Worm (Caenorhabditis elegans): ENCODE data around the gene acdh-6.

acdh-6 gene

DNA sequence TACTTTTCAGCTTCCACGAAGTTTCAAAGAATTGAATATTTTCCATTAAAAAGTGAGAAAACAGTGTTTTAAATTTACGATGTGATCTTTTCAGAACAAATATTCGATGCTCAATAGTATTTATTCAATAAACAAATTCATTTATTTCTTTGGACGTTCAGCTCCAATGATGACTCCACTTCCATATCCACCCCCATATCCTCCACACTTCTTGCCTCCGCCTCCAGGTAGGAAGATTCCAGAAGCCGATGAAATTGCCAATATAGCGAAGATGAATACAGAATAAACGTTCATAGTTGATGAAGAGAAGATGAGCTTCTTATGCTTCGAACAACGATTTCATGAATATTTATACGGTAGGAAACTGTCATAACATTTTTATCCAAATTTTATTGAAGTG is 28.3 kb downstream of the acdh-6 start, which contains the start of gene fip-3 (continued):
- TF ChIP-seq rpc-1 (optimal IDR thresholded peaks at IDR 0.05) (no peak), rpc-1 (tag; optimal IDR thresholded peaks at IDR 0.05) (no peak), cebp-1 (GFP tag; IDR thresholded peaks at IDR 0.05) (no peak), cebp-1 (tag; optimal IDR thresholded peaks at IDR 0.05) (no peak), lsy-27 (tag; optimal IDR thresholded peaks at IDR 0.05; ENCODE audit: borderline replicate concordance, insufficient read depth) (no peak), lir-1 (GFP tag; conservative IDR thresholded peaks at IDR 0.05) (no peak), attf-3 (GFP tag; conservative IDR thresholded peaks at IDR 0.05) (no peak)

DNA sequence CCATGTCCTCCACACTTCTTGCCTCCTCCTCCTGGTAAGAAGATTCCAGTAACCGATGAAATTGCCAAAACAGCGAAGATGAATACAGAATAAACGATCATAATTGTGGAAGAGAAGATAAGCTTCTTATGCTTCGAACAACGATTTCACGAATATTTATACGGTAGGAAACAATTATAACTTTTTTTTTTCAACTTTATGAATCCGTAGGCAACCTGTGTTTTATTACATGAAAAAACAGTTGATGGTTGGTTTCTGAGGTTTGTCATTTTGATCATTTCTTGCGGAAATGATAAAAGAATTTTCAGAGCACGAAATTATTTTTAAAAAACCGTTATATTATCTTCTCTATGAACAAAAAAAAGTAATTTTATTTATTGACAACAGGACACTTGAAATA is 29.9 kb downstream of the acdh-6 start, which contains the start of gene fipr-16:
Gene fipr-16, minus strand, starts transcription at position 101 of the 400 bp plus-strand sequence.
- TF ChIP-seq nfya-2 (GFP tag; IDR thresholded peaks at IDR 0.05) (no peak), F37B4.10 (GFP tag; IDR thresholded peaks at IDR 0.05) (no peak), tbx-9 (tag; optimal IDR thresholded peaks at IDR 0.05; ENCODE audit: borderline replicate concordance) (no peak), rcor-1 (GFP tag; IDR thresholded peaks at IDR 0.05) (no peak), F22D6.2 (tag; optimal IDR thresholded peaks at IDR 0.05) (no peak), ceh-27 (GFP tag; optimal IDR thresholded peaks at IDR 0.05) (no peak), zim-3 (tag; optimal IDR thresholded peaks at IDR 0.05) (no peak), snpc-4 (GFP tag; optimal IDR thresholded peaks at IDR 0.05) (no peak), snpc-4 (tag; optimal IDR thresholded peaks at IDR 0.05) (no peak), let-526 (GFP tag; IDR thresholded peaks at IDR 0.05) (no peak), sdz-38 (tag; optimal IDR thresholded peaks at IDR 0.05) (no peak), athp-1 (tag; optimal IDR thresholded peaks at IDR 0.05) (no peak), ztf-6 (GFP tag; IDR thresholded peaks at IDR 0.05) (no peak), ceh-58 (GFP tag; IDR thresholded peaks at IDR 0.05) (no peak), T26A5.8 (tag; optimal IDR thresholded peaks at IDR 0.05) (no peak), hsf-1 (GFP tag; IDR thresholded peaks at IDR 0.05) (no peak), C17E4.6 (GFP tag; IDR thresholded peaks at IDR 0.05) (no peak), D2030.7 (GFP tag; IDR thresholded peaks at IDR 0.05) (no peak), snpc-1.1 (tag; optimal IDR thresholded peaks at IDR 0.05; ENCODE audit: insufficient read depth) (no peak)

DNA sequence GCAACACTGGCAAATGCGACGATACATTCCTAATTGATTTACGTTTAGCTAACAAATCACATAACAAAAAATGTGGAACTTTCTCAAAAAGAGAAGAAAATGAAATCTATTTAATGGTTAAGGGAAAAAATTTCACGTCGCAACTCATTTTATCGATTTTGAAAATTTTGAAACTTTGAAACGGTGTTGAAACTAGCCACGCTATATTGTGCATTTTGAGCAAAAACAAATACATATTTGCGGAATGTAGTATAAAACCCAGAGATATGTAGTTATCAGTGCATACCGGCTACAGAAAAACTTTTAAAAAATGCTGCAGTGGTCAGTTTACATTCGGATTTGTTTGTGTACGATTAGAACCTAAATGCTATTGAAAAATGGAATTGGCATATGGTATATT is 32.7 kb downstream of the acdh-6 start, which contains the start of gene C06E1.7:
Gene C06E1.7, minus strand, starts transcription at position 101 of the 400 bp plus-strand sequence.
- no peak for TF ChIP-seq F33H1.4 (GFP tag; IDR thresholded peaks at IDR 0.05)
- no peak for TF ChIP-seq F39B2.1 (GFP tag; IDR thresholded peaks at IDR 0.05)
- TF ChIP-seq T26A5.8 (tag; optimal IDR thresholded peaks at IDR 0.05): no peak
- no peak for TF ChIP-seq ztf-25 (GFP tag; IDR thresholded peaks at IDR 0.05)
- TF ChIP-seq tbp1 (GFP tag; optimal IDR thresholded peaks at IDR 0.05): no peak
- no peak for TF ChIP-seq sptf-2 (GFP tag; optimal IDR thresholded peaks at IDR 0.05)
- TF ChIP-seq chd-7 (tag; optimal IDR thresholded peaks at IDR 0.05): no peak
- TF ChIP-seq lag-1 (GFP tag; IDR thresholded peaks at IDR 0.05): no peak
- no peak for TF ChIP-seq Y67H2A.10 (GFP tag; conservative IDR thresholded peaks at IDR 0.05)
- TF ChIP-seq lsy-27 (tag; optimal IDR thresholded peaks at IDR 0.05; ENCODE audit: borderline replicate concordance, insufficient read depth): no peak
- no peak for TF ChIP-seq lin-26 (GFP tag; IDR thresholded peaks at IDR 0.05)

DNA sequence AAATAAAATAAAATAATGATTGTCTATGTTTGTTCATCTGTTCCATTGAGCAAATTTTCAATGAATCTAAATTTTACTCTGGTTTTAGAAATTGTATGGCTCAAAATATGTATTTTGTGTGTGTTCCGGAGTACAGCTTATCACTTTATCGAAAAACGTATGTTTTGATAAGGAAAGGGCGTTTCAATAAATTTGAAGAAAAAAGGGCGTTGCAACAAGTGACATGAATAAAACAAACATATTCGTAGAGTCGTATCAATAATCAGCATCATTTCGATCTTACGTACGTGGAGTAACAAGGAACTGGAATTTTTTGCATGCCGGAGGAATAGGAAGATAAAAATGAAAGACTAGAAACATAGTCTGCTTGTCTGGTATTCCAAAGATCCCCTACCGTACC is 33.2 kb downstream of the acdh-6 start:
- TF ChIP-seq ZK185.1 (tag; optimal IDR thresholded peaks at IDR 0.05; ENCODE audit: poor library complexity, severe bottlenecking) (no peak), nhr-80 (tag; optimal IDR thresholded peaks at IDR 0.05) (peak; percentile 55)

Measured in whole organism, young adult.